Worm (Caenorhabditis elegans): ENCODE results near the gene K02E2.6.

Gene K02E2.6

DNA sequence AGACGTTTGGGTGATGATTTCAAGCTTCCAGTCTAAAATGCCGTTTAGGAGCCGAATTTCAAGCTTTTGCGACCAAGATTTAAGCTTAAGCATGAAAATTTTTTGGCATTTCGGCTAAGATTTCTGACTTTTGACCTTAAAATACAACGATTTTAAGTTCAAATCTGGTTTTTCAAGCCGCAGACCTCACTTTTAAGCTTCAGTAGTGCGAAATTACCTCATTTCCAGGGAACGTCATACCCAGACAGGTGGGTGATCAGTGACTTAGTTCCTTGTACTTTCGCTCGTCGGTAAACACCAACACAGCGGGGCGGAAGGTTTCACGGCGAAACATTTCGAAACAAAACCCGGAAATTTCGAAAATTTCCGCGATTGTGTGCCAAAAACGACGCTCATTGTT lies 36.0 kb downstream of the K02E2.6 start:
- TF ChIP-seq blmp-1 (tag; optimal IDR thresholded peaks at IDR 0.05) (peak; percentile 37), nhr-85 (tag) (peak; percentile 52), nhr-20 (tag; optimal IDR thresholded peaks at IDR 0.05) (no peak)

ce11 chrV:20416790-20417189 lies 36.4 kb downstream of the K02E2.6 start:
- TF ChIP-seq egl-13 (tag; optimal IDR thresholded peaks at IDR 0.05): no peak
- no peak for TF ChIP-seq C16A3.4 (tag; optimal IDR thresholded peaks at IDR 0.05)
- no peak for TF ChIP-seq lir-3 (tag; optimal IDR thresholded peaks at IDR 0.05; ENCODE audit: poor library complexity)
- no peak for TF ChIP-seq pax-3 (tag; optimal IDR thresholded peaks at IDR 0.05)
- peak; percentile 15 for TF ChIP-seq lin-14 (GFP tag; optimal IDR thresholded peaks at IDR 0.05)
- no peak for TF ChIP-seq nhr-28 (tag; optimal IDR thresholded peaks at IDR 0.05)
- TF ChIP-seq vab-15 (tag; optimal IDR thresholded peaks at IDR 0.05): no peak
- TF ChIP-seq zag-1 (tag; optimal IDR thresholded peaks at IDR 0.05): no peak
- TF ChIP-seq aly-2 (tag; optimal IDR thresholded peaks at IDR 0.05): no peak
- no peak for TF ChIP-seq hpl-2 (GFP tag; optimal IDR thresholded peaks at IDR 0.05)
- peak; percentile 1 for TF ChIP-seq ceh-90 (tag; optimal IDR thresholded peaks at IDR 0.05)
- no peak for TF ChIP-seq mab-9 (GFP tag; IDR thresholded peaks at IDR 0.05)
- no peak for TF ChIP-seq unc-86 (tag; optimal IDR thresholded peaks at IDR 0.05)
- TF ChIP-seq nhr-76 (tag; optimal IDR thresholded peaks at IDR 0.05): no peak
- no peak for TF ChIP-seq swsn-7 (tag; optimal IDR thresholded peaks at IDR 0.05)
- no peak for TF ChIP-seq efl-1 (optimal IDR thresholded peaks at IDR 0.05)
- peak in 1 of 2 experiments; percentile 69 for TF ChIP-seq efl-1 (GFP tag; optimal IDR thresholded peaks at IDR 0.05 in 1 of 2)
- no peak for TF ChIP-seq aha-1 (tag; optimal IDR thresholded peaks at IDR 0.05)
- TF ChIP-seq nhr-71 (tag; optimal IDR thresholded peaks at IDR 0.05): peak; percentile 26
- TF ChIP-seq ets-5 (GFP tag; IDR thresholded peaks at IDR 0.05): no peak
- TF ChIP-seq ceh-82 (tag; optimal IDR thresholded peaks at IDR 0.05): no peak
- TF ChIP-seq sup-37 (GFP tag; optimal IDR thresholded peaks at IDR 0.05): no peak
- TF ChIP-seq mdl-1 (tag; optimal IDR thresholded peaks at IDR 0.05): peak in 1 of 2 experiments; percentile 27
- TF ChIP-seq F16B12.6 (tag; optimal IDR thresholded peaks at IDR 0.05): no peak
- no peak for TF ChIP-seq unc-98 (GFP tag; IDR thresholded peaks at IDR 0.05)
- no peak for TF ChIP-seq lin-39 (tag; optimal IDR thresholded peaks at IDR 0.05)
- no peak for TF ChIP-seq nhr-90 (tag; optimal IDR thresholded peaks at IDR 0.05; ENCODE audit: poor library complexity)
- no peak for TF ChIP-seq rnt-1 (tag; optimal IDR thresholded peaks at IDR 0.05)
- no peak for TF ChIP-seq hlh-4 (tag; optimal IDR thresholded peaks at IDR 0.05)
- peak; percentile 50 for TF ChIP-seq elt-2 (tag; optimal IDR thresholded peaks at IDR 0.05)
- TF ChIP-seq elt-3 (tag; optimal IDR thresholded peaks at IDR 0.05): no peak
- TF ChIP-seq unc-130 (tag; optimal IDR thresholded peaks at IDR 0.05): no peak
- no peak for TF ChIP-seq unc-62 (GFP tag; optimal IDR thresholded peaks at IDR 0.05)
- no peak for TF ChIP-seq snpc-4 (tag; optimal IDR thresholded peaks at IDR 0.05)
- TF ChIP-seq ceh-88 (GFP tag; IDR thresholded peaks at IDR 0.05): no peak
- TF ChIP-seq ceh-8 (GFP tag; optimal IDR thresholded peaks at IDR 0.05): no peak
- TF ChIP-seq fkh-4 (tag; optimal IDR thresholded peaks at IDR 0.05; ENCODE audit: borderline replicate concordance): no peak
- TF ChIP-seq pag-3 (tag; optimal IDR thresholded peaks at IDR 0.05; ENCODE audit: borderline replicate concordance, insufficient read depth): no peak
- no peak for TF ChIP-seq xbp-1 (tag; optimal IDR thresholded peaks at IDR 0.05)
- TF ChIP-seq ceh-63 (GFP tag; optimal IDR thresholded peaks at IDR 0.05): no peak
- no peak for TF ChIP-seq isw-1 (GFP tag; IDR thresholded peaks at IDR 0.05)
- TF ChIP-seq fkh-10 (GFP tag; optimal IDR thresholded peaks at IDR 0.05): no peak
- no peak for TF ChIP-seq egl-27 (tag; optimal IDR thresholded peaks at IDR 0.05)
- TF ChIP-seq tlp-1 (tag; optimal IDR thresholded peaks at IDR 0.05): no peak
- no peak for TF ChIP-seq jun-1 (tag; optimal IDR thresholded peaks at IDR 0.05)
- no peak for TF ChIP-seq dpl-1 (GFP tag; optimal IDR thresholded peaks at IDR 0.05)
- TF ChIP-seq mef-2 (tag; optimal IDR thresholded peaks at IDR 0.05): no peak

Data from whole organism, L1 larva.